Fruit fly (Drosophila melanogaster): Measurements from ENCODE around the gene CG9706.

- TF ChIP-seq insv (optimal IDR thresholded peaks at IDR 0.05) (no peak), ttk (optimal IDR thresholded peaks at IDR 0.05) (no peak), h (optimal IDR thresholded peaks at IDR 0.05) (no peak), Sin3A (optimal IDR thresholded peaks at IDR 0.05) (no peak)
Measured at dm6 chr3L:16743906-16744704, 38.7 kb upstream of the CG9706 start.

All from Kc167 (cell line).